Fruit fly (Drosophila melanogaster): ENCODE measurements around the gene CG12538.

The CG12538 gene

dm6 chr3R:13509816-13510215 is 13.5 kb downstream of the CG12538 start:
- TF ChIP-seq psq (optimal IDR thresholded peaks at IDR 0.05), result no peak
- no peak for TF ChIP-seq Dll (optimal IDR thresholded peaks at IDR 0.05)
- TF ChIP-seq CG8478 (optimal IDR thresholded peaks at IDR 0.05), result no peak
- TF ChIP-seq pan (optimal IDR thresholded peaks at IDR 0.05), result no peak
- TF ChIP-seq EcR (GFP tag; optimal IDR thresholded peaks at IDR 0.05), result no peak
- no peak for TF ChIP-seq usp (GFP tag; optimal IDR thresholded peaks at IDR 0.05)

DNA sequence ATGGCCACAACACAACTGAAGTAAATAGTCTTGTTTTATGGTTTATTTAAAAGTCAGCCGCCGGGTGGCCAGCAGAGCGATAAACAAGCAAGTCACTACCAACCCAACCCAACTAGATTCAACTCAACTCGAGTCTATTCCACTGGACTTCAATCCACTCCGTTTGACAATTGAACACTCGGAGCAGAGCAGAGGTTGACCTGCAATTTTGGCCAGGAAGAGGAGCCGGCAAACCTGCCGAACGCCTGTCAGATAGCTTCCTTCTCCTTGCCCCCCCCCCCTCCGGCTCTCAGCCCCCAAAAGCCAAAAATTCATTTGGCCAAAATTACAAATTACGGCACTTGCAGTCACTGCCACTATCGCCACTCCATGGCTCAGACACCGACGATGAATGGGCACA is 41.1 kb downstream of the CG12538 start:
- TF ChIP-seq CG8478 (optimal IDR thresholded peaks at IDR 0.05), result no peak
- TF ChIP-seq Dll (optimal IDR thresholded peaks at IDR 0.05), result no peak
- TF ChIP-seq usp (GFP tag; optimal IDR thresholded peaks at IDR 0.05), result no peak
- TF ChIP-seq EcR (GFP tag; optimal IDR thresholded peaks at IDR 0.05), result no peak
- TF ChIP-seq psq (optimal IDR thresholded peaks at IDR 0.05), result no peak
- no peak for TF ChIP-seq pan (optimal IDR thresholded peaks at IDR 0.05)

Measured in whole organism.